Worm (Caenorhabditis elegans) whole organism, mixed stage, embryonic: ENCODE measurements around the gene tmed-12.
"Not testable (repeated sequence)": the region's sequence is repeated elsewhere in the genome, so short reads cannot be mapped to it uniquely, and the experiment has no call there.

Experiments used
- ceh-43 ChIP-seq: fragments of 200-800 bp; sonication (Bioruptor generic); optimal IDR thresholded peaks from 2 replicates; lab custom pipeline; 2018; ENCODE audit warnings: mild to moderate bottlenecking, missing genetic modification characterization, moderate library complexity, missing compliant biosample characterization
- elt-1 ChIP-seq: sonication (generic microtip); optimal IDR thresholded peaks from 2 replicates; lab custom pipeline; 2017; ENCODE audit warnings: missing genetic modification characterization, mild to moderate bottlenecking, missing compliant biosample characterization, antibody characterized with exemption, moderate library complexity, borderline replicate concordance; ENCODE audit not compliant: insufficient read depth
- elt-3 ChIP-seq: fragments of 150-350 bp; optimal IDR thresholded peaks from 2 replicates; lab custom pipeline; 2014; ENCODE audit warnings: missing biosample characterization, missing genetic modification characterization
- lin-13 ChIP-seq: fragments of 150-350 bp; optimal IDR thresholded peaks from 2 replicates; lab custom pipeline; 2014; ENCODE audit warnings: missing biosample characterization, missing genetic modification characterization
- mep-1 ChIP-seq: fragments of 150-350 bp; optimal IDR thresholded peaks from 2 replicates; lab custom pipeline; 2017; ENCODE audit warnings: missing biosample characterization, missing genetic modification reagents, missing genetic modification characterization, inconsistent platforms
- nhr-12 ChIP-seq: fragments of 150-350 bp; optimal IDR thresholded peaks from 2 replicates; lab custom pipeline; 2014; ENCODE audit warnings: missing biosample characterization, missing genetic modification characterization
- pha-4 ChIP-seq: fragments of 150-350 bp; optimal IDR thresholded peaks from 2 replicates; lab custom pipeline; 2018; ENCODE audit warnings: missing biosample characterization, missing genetic modification reagents, missing genetic modification characterization
- unc-62 ChIP-seq: fragments of 150-350 bp; optimal IDR thresholded peaks from 2 replicates; lab custom pipeline; 2014; ENCODE audit warnings: missing biosample characterization, missing genetic modification reagents, missing genetic modification characterization
- ztf-11 ChIP-seq: fragments of 150-350 bp; optimal IDR thresholded peaks from 2 replicates; lab custom pipeline; 2014; ENCODE audit warnings: missing biosample characterization, missing genetic modification characterization

DNA sequence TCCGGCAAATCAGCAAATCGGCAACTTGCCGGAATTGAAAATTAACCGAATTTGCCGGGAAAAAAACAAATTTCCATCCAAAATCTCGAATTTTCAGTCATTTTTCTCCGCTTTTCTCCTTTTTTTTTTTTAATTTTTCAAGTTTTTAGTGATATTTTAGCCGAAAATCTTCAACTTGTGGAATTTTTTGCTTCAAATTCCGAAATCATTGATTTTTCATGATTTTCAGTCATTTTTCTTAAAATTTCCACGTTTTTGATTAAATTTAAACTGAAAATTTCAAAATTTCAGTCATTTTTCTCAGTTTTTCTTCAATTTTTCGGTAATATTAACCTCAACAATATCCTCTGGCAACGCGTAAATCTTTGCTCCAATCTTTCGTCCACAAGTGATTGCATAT lies 46.8 kb upstream of the tmed-12 start, which contains the start of gene Y73B3B.3:
- TF ChIP-seq ceh-43 (GFP tag; lab: Kevin White, UChicago); ztf-11 (tag; lab: Kevin White, UChicago); mep-1 (tag; lab: Kevin White, UChicago); pha-4 (tag; lab: Kevin White, UChicago); elt-3 (tag; lab: Kevin White, UChicago); nhr-12 (tag; lab: Kevin White, UChicago); lin-13 (tag; lab: Kevin White, UChicago); elt-1; unc-62: not testable (repeated sequence)
